Fruit fly (Drosophila melanogaster): ENCODE measurements around the gene vls.
A peak's percentile ranks its signal among the peaks of the same experiment; 100 is the strongest.

The vls gene

dm6 chr2L:20016448-20016847 lies 49.0 kb downstream of the vls start (continued):
- TF ChIP-seq dmrt99B (tag; optimal IDR thresholded peaks at IDR 0.05): peak; percentile 30
- no peak for TF ChIP-seq CG15696 (tag; optimal IDR thresholded peaks at IDR 0.05)
- no peak for TF ChIP-seq ase (GFP tag; IDR thresholded peaks at IDR 0.05)
- no peak for TF ChIP-seq CG6272 (GFP tag; IDR thresholded peaks at IDR 0.05)
- no peak for TF ChIP-seq ttk (GFP tag; IDR thresholded peaks at IDR 0.05)
- TF ChIP-seq CG12299 (tag; optimal IDR thresholded peaks at IDR 0.05): no peak
- TF ChIP-seq CG1603 (tag; optimal IDR thresholded peaks at IDR 0.05): peak; percentile 11
- TF ChIP-seq sob (GFP tag; IDR thresholded peaks at IDR 0.05): no peak
- no peak for TF ChIP-seq CG7987 (GFP tag; optimal IDR thresholded peaks at IDR 0.05)
- TF ChIP-seq Spps (tag; optimal IDR thresholded peaks at IDR 0.05): no peak
- peak; percentile 47 for TF ChIP-seq CG15601 (tag; optimal IDR thresholded peaks at IDR 0.05)
- TF ChIP-seq CG11695 (GFP tag; IDR thresholded peaks at IDR 0.05): no peak
- TF ChIP-seq Dref (GFP tag; IDR thresholded peaks at IDR 0.05): no peak
- TF ChIP-seq Rfx (GFP tag; IDR thresholded peaks at IDR 0.05): no peak
- TF ChIP-seq grau (tag; optimal IDR thresholded peaks at IDR 0.05): no peak
- no peak for TF ChIP-seq wdn (GFP tag; IDR thresholded peaks at IDR 0.05)
- no peak for TF ChIP-seq CG2202 (tag; optimal IDR thresholded peaks at IDR 0.05)
- TF ChIP-seq Tbp (GFP tag; optimal IDR thresholded peaks at IDR 0.05): no peak
- TF ChIP-seq yki (optimal IDR thresholded peaks at IDR 0.05): no peak
- TF ChIP-seq zfh2 (GFP tag; optimal IDR thresholded peaks at IDR 0.05): no peak
- TF ChIP-seq CG34422 (GFP tag; IDR thresholded peaks at IDR 0.05): no peak
- TF ChIP-seq Dbx (GFP tag; IDR thresholded peaks at IDR 0.05): no peak
- no peak for TF ChIP-seq Hr51 (GFP tag; optimal IDR thresholded peaks at IDR 0.05)
- peak; percentile 7 for TF ChIP-seq CG3407 (GFP tag; optimal IDR thresholded peaks at IDR 0.05)
- TF ChIP-seq grn (GFP tag; optimal IDR thresholded peaks at IDR 0.05): no peak
- TF ChIP-seq CG18262 (tag; optimal IDR thresholded peaks at IDR 0.05): no peak
- TF ChIP-seq jigr1 (GFP tag; IDR thresholded peaks at IDR 0.05): no peak
- no peak for TF ChIP-seq repo (GFP tag; optimal IDR thresholded peaks at IDR 0.05)
- no peak for TF ChIP-seq CG16813 (GFP tag; IDR thresholded peaks at IDR 0.05; ENCODE audit: partially characterized antibody)
- TF ChIP-seq CG12942 (GFP tag; optimal IDR thresholded peaks at IDR 0.05): no peak
- TF ChIP-seq slou (GFP tag; optimal IDR thresholded peaks at IDR 0.05): no peak
- no peak for TF ChIP-seq mirr (GFP tag; optimal IDR thresholded peaks at IDR 0.05)
- TF ChIP-seq pan (optimal IDR thresholded peaks at IDR 0.05): no peak
- no peak for TF ChIP-seq pan (GFP tag; optimal IDR thresholded peaks at IDR 0.05 in 1 of 2, IDR thresholded peaks at IDR 0.05 in 1 of 2)
- TF ChIP-seq CG6683 (GFP tag; optimal IDR thresholded peaks at IDR 0.05): no peak
- TF ChIP-seq knrl (GFP tag; IDR thresholded peaks at IDR 0.05; ENCODE audit: partially characterized antibody): no peak
- TF ChIP-seq Bteb2 (GFP tag; optimal IDR thresholded peaks at IDR 0.05): no peak
- TF ChIP-seq Fer1 (GFP tag; optimal IDR thresholded peaks at IDR 0.05): peak; percentile 45
- TF ChIP-seq ATbp (GFP tag; optimal IDR thresholded peaks at IDR 0.05): peak; percentile 64
- TF ChIP-seq mld (GFP tag; IDR thresholded peaks at IDR 0.05; ENCODE audit: partially characterized antibody): no peak
- TF ChIP-seq da (GFP tag; optimal IDR thresholded peaks at IDR 0.05): no peak
- TF ChIP-seq CG15479 (GFP tag; optimal IDR thresholded peaks at IDR 0.05): no peak
- TF ChIP-seq CG9609 (GFP tag; optimal IDR thresholded peaks at IDR 0.05): no peak
- peak; percentile 40 for TF ChIP-seq lab (GFP tag; optimal IDR thresholded peaks at IDR 0.05)
- no peak for TF ChIP-seq Hmx (GFP tag; optimal IDR thresholded peaks at IDR 0.05)
- no peak for TF ChIP-seq CG13894 (tag; optimal IDR thresholded peaks at IDR 0.05)
- TF ChIP-seq h (optimal IDR thresholded peaks at IDR 0.05): no peak
- TF ChIP-seq Hr3 (GFP tag; optimal IDR thresholded peaks at IDR 0.05): no peak
- TF ChIP-seq CG14441 (GFP tag; IDR thresholded peaks at IDR 0.05): no peak
- TF ChIP-seq sisA (GFP tag; IDR thresholded peaks at IDR 0.05): no peak
- TF ChIP-seq lov (optimal IDR thresholded peaks at IDR 0.05): no peak
- TF ChIP-seq lov (GFP tag; IDR thresholded peaks at IDR 0.05): no peak
- no peak for TF ChIP-seq ci (GFP tag; IDR thresholded peaks at IDR 0.05)
- TF ChIP-seq CG11093 (GFP tag; IDR thresholded peaks at IDR 0.05): no peak

Data from whole organism, embryonic.